Worm (Caenorhabditis elegans) whole organism, midembryonic: ENCODE measurements around the gene F55C9.3.

Experiments
- cog-1 ChIP-seq: sonication (generic microtip); optimal IDR thresholded peaks from 2 replicates; lab custom pipeline; 2016; ENCODE audit warnings: missing genetic modification characterization, missing compliant biosample characterization
- flt-1 ChIP-seq: fragments of 200-800 bp; sonication (Bioruptor generic); IDR thresholded peaks from 2 replicates; pipeline ENCODE4 v1.3.6; 2022; ENCODE audit warnings: missing genetic modification characterization, missing compliant biosample characterization

DNA sequence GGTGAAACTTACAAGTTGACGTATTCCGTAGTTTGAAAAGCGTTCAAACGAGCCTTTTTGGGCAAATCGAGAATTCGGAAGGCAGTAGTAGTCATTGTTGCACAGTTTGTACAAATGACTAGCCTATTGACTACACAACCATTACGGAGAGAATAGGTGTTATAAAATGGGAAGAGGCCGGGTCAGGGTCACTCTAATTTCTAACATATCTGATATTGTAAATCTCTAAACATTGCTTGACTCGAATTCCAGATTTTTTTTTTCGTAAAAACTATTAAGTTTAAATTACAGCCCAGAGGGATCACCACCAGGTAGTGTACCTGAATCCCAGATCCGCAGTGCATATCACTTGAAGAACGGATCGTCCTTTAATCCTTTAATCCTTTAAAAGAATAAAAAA is 50.8 kb downstream of the F55C9.3 start, which contains the start of gene fbxb-2:
- TF ChIP-seq cog-1 (no peak), flt-1 (GFP tag; lab: Robert Waterston, UW) (no peak)
